Worm (Caenorhabditis elegans) whole organism, mixed stage, embryonic: ENCODE data around the gene Y47D7A.3.

Experiments
- ces-1 ChIP-seq: fragments of 150-350 bp; optimal IDR thresholded peaks from 2 replicates; lab custom pipeline; 2014; ENCODE audit warnings: missing biosample characterization, missing genetic modification reagents, missing genetic modification characterization
- elt-1 ChIP-seq: sonication (generic microtip); optimal IDR thresholded peaks from 2 replicates; lab custom pipeline; 2017; ENCODE audit warnings: missing genetic modification characterization, mild to moderate bottlenecking, missing compliant biosample characterization, antibody characterized with exemption, moderate library complexity, borderline replicate concordance; ENCODE audit not compliant: insufficient read depth
- elt-3 ChIP-seq: fragments of 150-350 bp; optimal IDR thresholded peaks from 2 replicates; lab custom pipeline; 2014; ENCODE audit warnings: missing biosample characterization, missing genetic modification characterization
- lsy-2 ChIP-seq: fragments of 150-350 bp; optimal IDR thresholded peaks from 2 replicates; lab custom pipeline; 2014; ENCODE audit warnings: missing biosample characterization, missing genetic modification characterization
- mep-1 ChIP-seq: fragments of 150-350 bp; optimal IDR thresholded peaks from 2 replicates; lab custom pipeline; 2017; ENCODE audit warnings: missing biosample characterization, missing genetic modification reagents, missing genetic modification characterization, inconsistent platforms
- mls-2 ChIP-seq: sonication (generic microtip); optimal IDR thresholded peaks from 2 replicates; lab custom pipeline; 2016; ENCODE audit warnings: mild to moderate bottlenecking, missing genetic modification characterization, moderate library complexity, missing compliant biosample characterization
- nhr-12 ChIP-seq: fragments of 150-350 bp; optimal IDR thresholded peaks from 2 replicates; lab custom pipeline; 2014; ENCODE audit warnings: missing biosample characterization, missing genetic modification characterization
- nhr-237 ChIP-seq: fragments of 150-350 bp; optimal IDR thresholded peaks from 2 replicates; lab custom pipeline; 2014; ENCODE audit warnings: missing biosample characterization, missing genetic modification characterization
- nhr-76 ChIP-seq: sonication (generic microtip); optimal IDR thresholded peaks from 2 replicates; lab custom pipeline; 2017; ENCODE audit warnings: missing biosample characterization, missing genetic modification characterization
- pha-4 ChIP-seq: fragments of 150-350 bp; optimal IDR thresholded peaks from 2 replicates; lab custom pipeline; 2018; ENCODE audit warnings: missing biosample characterization, missing genetic modification reagents, missing genetic modification characterization
- snpc-4 ChIP-seq: fragments of 150-350 bp; optimal IDR thresholded peaks from 2 replicates; lab custom pipeline; 2014; ENCODE audit warnings: missing biosample characterization, missing genetic modification characterization
- unc-39 ChIP-seq: fragments of 150-350 bp; optimal IDR thresholded peaks from 2 replicates; lab custom pipeline; 2014; ENCODE audit warnings: missing biosample characterization, missing genetic modification characterization
- unc-62 ChIP-seq: fragments of 150-350 bp; optimal IDR thresholded peaks from 2 replicates; lab custom pipeline; 2014; ENCODE audit warnings: missing biosample characterization, missing genetic modification reagents, missing genetic modification characterization
- ztf-11 ChIP-seq: fragments of 150-350 bp; optimal IDR thresholded peaks from 2 replicates; lab custom pipeline; 2014; ENCODE audit warnings: missing biosample characterization, missing genetic modification characterization

ce11 chrV:4398127-4398526 is 12.6 kb upstream of the Y47D7A.3 start:
- no peak for TF ChIP-seq elt-1
- TF ChIP-seq ztf-11 (tag; lab: Kevin White, UChicago): no peak
- no peak for TF ChIP-seq unc-62 (GFP tag; lab: Kevin White, UChicago)
- no peak for TF ChIP-seq snpc-4
- TF ChIP-seq unc-39: no peak
- TF ChIP-seq elt-3 (tag; lab: Kevin White, UChicago): no peak
- no peak for TF ChIP-seq nhr-237 (tag; lab: Kevin White, UChicago)
- TF ChIP-seq mep-1 (tag; lab: Kevin White, UChicago): no peak
- TF ChIP-seq nhr-76 (tag; lab: Kevin White, UChicago): no peak
- no peak for TF ChIP-seq pha-4
- no peak for TF ChIP-seq ces-1 (GFP tag; lab: Kevin White, UChicago)
- no peak for TF ChIP-seq nhr-12
- no peak for TF ChIP-seq lsy-2
- no peak for TF ChIP-seq mls-2
